Fruit fly (Drosophila melanogaster): ENCODE data around the gene AIF.

Gene AIF

DNA sequence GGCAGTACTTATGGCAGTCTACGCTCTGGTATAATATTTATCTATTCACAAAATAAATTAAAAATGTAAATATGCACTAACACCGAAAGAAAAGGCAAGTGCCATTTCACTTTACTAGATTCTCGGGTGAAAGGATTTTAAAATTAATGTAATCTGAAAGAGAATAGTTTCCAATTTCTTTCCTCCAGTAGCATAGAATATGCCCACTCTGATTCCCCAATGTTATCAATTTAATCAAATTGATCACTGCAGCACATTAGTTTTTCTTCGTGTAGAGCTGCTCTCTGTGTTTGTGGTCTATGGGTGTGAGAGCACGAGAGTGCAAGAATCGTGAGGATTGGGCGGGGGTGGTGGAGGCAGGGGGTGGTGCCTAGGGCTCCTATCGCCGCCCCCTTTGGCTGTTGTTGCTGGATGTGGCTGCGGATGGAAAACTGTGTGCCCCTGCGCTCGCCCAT, 49.6 kb downstream of the AIF start (continued):
- TF ChIP-seq salr (GFP tag; optimal IDR thresholded peaks at IDR 0.05) = peak; percentile 75 to 99
- TF ChIP-seq CG8119 (GFP tag; IDR thresholded peaks at IDR 0.05) = peak; percentile 93
- peak; percentile 48 for TF ChIP-seq fd85E (GFP tag; optimal IDR thresholded peaks at IDR 0.05)
- no peak for TF ChIP-seq Eip93F (GFP tag; optimal IDR thresholded peaks at IDR 0.05)
- peak; percentile 94 for TF ChIP-seq OdsH (GFP tag; optimal IDR thresholded peaks at IDR 0.05)
- TF ChIP-seq dsx (GFP tag; optimal IDR thresholded peaks at IDR 0.05; ENCODE audit: poor library complexity, severe bottlenecking) = peak; percentile 83
- TF ChIP-seq CG32006 (GFP tag; optimal IDR thresholded peaks at IDR 0.05) = peak; percentile 99
- TF ChIP-seq CG8632 (GFP tag; optimal IDR thresholded peaks at IDR 0.05) = peak; percentile 79
- peak; percentile 87 for TF ChIP-seq topi (GFP tag; optimal IDR thresholded peaks at IDR 0.05)
- peak; percentile 79 for TF ChIP-seq CG11762 (GFP tag; optimal IDR thresholded peaks at IDR 0.05; ENCODE audit: insufficient read depth)
- peak; percentile 69 for TF ChIP-seq CG11902 (GFP tag; optimal IDR thresholded peaks at IDR 0.05)
- peak; percentile 83 for TF ChIP-seq Met (GFP tag; optimal IDR thresholded peaks at IDR 0.05)
- peak; percentile 85 for TF ChIP-seq CG3032 (tag; optimal IDR thresholded peaks at IDR 0.05)
- TF ChIP-seq fkh (GFP tag; optimal IDR thresholded peaks at IDR 0.05) = peak; percentile 90
- peak; percentile 78 for TF ChIP-seq Lpt (GFP tag; optimal IDR thresholded peaks at IDR 0.05)
- TF ChIP-seq fd59A (GFP tag; optimal IDR thresholded peaks at IDR 0.05) = peak; percentile 90
- TF ChIP-seq CG8319 (GFP tag; optimal IDR thresholded peaks at IDR 0.05) = peak; percentile 66
- TF ChIP-seq Sox102F (GFP tag; optimal IDR thresholded peaks at IDR 0.05) = peak; percentile 72
- TF ChIP-seq CG10631 (GFP tag; optimal IDR thresholded peaks at IDR 0.05) = peak; percentile 94
- TF ChIP-seq Gug (GFP tag; IDR thresholded peaks at IDR 0.05) = peak; percentile 80
- peak; percentile 63 for TF ChIP-seq vri (GFP tag; optimal IDR thresholded peaks at IDR 0.05)
- TF ChIP-seq Ets96B (tag; optimal IDR thresholded peaks at IDR 0.05) = peak; percentile 85
- TF ChIP-seq Hr39 (GFP tag; optimal IDR thresholded peaks at IDR 0.05) = peak; percentile 81
- TF ChIP-seq CG6808 (GFP tag; optimal IDR thresholded peaks at IDR 0.05) = peak; percentile 87
- TF ChIP-seq CG15336 (GFP tag; IDR thresholded peaks at IDR 0.05) = peak; percentile 93
- peak; percentile 80 for TF ChIP-seq Smox (GFP tag; optimal IDR thresholded peaks at IDR 0.05)
- TF ChIP-seq svp (GFP tag) = peak; percentile 93

DNA sequence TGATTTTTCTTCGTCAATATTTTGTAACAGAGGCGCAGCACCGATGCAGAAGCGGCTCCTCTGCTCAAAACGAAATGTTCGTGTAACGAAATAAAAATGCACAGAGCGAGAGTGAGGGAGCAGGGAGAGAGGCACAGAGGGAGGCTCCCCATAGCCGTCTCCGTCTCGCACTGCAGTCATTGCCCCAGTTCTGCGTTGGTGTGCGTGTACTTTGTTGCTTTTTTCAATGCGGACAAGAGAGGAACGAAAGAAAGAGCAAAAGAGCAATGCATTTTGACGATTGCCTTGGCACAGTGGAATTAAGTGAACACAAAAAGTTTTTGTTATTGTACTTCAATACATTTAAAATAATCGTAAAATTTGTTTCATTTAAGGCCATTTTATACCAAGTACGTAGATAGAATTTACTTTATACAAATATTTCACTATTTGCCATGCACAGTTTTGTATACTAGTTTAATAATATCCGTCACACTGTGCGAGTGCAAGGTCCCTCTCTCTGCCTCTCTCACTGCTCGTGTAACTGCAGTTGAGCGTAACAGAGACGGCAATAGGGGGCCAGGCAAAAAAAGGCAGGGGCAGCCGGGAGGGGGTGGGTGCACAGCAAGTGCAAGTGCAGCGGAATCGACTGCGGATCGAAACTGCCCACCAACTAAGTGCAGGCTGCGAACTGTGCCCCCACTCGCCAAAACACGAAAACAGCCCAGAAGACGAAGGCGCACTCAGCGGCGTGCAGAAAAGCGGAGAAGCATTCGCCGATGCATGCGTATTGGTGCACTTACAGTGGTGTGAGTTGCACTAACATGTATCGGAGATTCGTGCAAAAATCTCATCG, 50.7 kb downstream of the AIF start:
- TF ChIP-seq CG15336 (GFP tag; IDR thresholded peaks at IDR 0.05) = peak; percentile 100
- TF ChIP-seq Eip78C (GFP tag) = peak; percentile 100
- peak; percentile 100 for TF ChIP-seq cyc (GFP tag; optimal IDR thresholded peaks at IDR 0.05)
- TF ChIP-seq salr (GFP tag; optimal IDR thresholded peaks at IDR 0.05) = peak; percentile 99 to 100
- TF ChIP-seq CG11762 (GFP tag; optimal IDR thresholded peaks at IDR 0.05; ENCODE audit: insufficient read depth) = peak; percentile 100
- peak; percentile 66 for TF ChIP-seq fkh (GFP tag; optimal IDR thresholded peaks at IDR 0.05)
- peak; percentile 100 for TF ChIP-seq CG10669 (GFP tag; optimal IDR thresholded peaks at IDR 0.05)
- TF ChIP-seq Ets21C (GFP tag; optimal IDR thresholded peaks at IDR 0.05) = peak; percentile 100
- peak; percentile 100 for TF ChIP-seq CG6276 (GFP tag; optimal IDR thresholded peaks at IDR 0.05)
- peak; percentile 100 for TF ChIP-seq CG34406 (GFP tag; optimal IDR thresholded peaks at IDR 0.05)
- TF ChIP-seq CG10631 (GFP tag; optimal IDR thresholded peaks at IDR 0.05) = peak; percentile 100
- peak; percentile 100 for TF ChIP-seq Ets96B (tag; optimal IDR thresholded peaks at IDR 0.05)
- peak; percentile 100 for TF ChIP-seq Met (GFP tag; optimal IDR thresholded peaks at IDR 0.05)
- peak; percentile 98 for TF ChIP-seq Hr38 (GFP tag; optimal IDR thresholded peaks at IDR 0.05)
- TF ChIP-seq fd85E (GFP tag; optimal IDR thresholded peaks at IDR 0.05) = peak; percentile 98
- peak; percentile 100 for TF ChIP-seq CG3919 (GFP tag; optimal IDR thresholded peaks at IDR 0.05)
- peak; percentile 100 for TF ChIP-seq CG8632 (GFP tag; optimal IDR thresholded peaks at IDR 0.05)
- TF ChIP-seq Sox102F (GFP tag; optimal IDR thresholded peaks at IDR 0.05) = peak; percentile 100
- TF ChIP-seq achi (GFP tag; optimal IDR thresholded peaks at IDR 0.05) = peak; percentile 99
- TF ChIP-seq spab (GFP tag; optimal IDR thresholded peaks at IDR 0.05) = peak; percentile 100
- TF ChIP-seq ss (GFP tag; optimal IDR thresholded peaks at IDR 0.05) = peak; percentile 100
- TF ChIP-seq pdm3 (GFP tag; optimal IDR thresholded peaks at IDR 0.05) = peak; percentile 100
- TF ChIP-seq Sox14 (GFP tag; optimal IDR thresholded peaks at IDR 0.05) = peak; percentile 100
- TF ChIP-seq CG32006 (GFP tag; optimal IDR thresholded peaks at IDR 0.05) = peak; percentile 100
- TF ChIP-seq Blimp-1 (GFP tag; optimal IDR thresholded peaks at IDR 0.05) = peak; percentile 98
- peak; percentile 100 for TF ChIP-seq Lpt (GFP tag; optimal IDR thresholded peaks at IDR 0.05)
- peak; percentile 99 for TF ChIP-seq fd59A (GFP tag; optimal IDR thresholded peaks at IDR 0.05)
- TF ChIP-seq dac (GFP tag; optimal IDR thresholded peaks at IDR 0.05) = peak; percentile 99
- peak; percentile 100 for TF ChIP-seq CG8319 (GFP tag; optimal IDR thresholded peaks at IDR 0.05)
- TF ChIP-seq acj6 (GFP tag; optimal IDR thresholded peaks at IDR 0.05) = peak; percentile 100
- TF ChIP-seq CG6808 (GFP tag; optimal IDR thresholded peaks at IDR 0.05) = peak; percentile 99
- peak; percentile 100 for TF ChIP-seq esn (GFP tag; optimal IDR thresholded peaks at IDR 0.05)
- TF ChIP-seq Hr4 (GFP tag; optimal IDR thresholded peaks at IDR 0.05) = peak; percentile 100
